Fruit fly (Drosophila melanogaster) whole organism, pupa: ENCODE results near the gene B52.

Source experiments
- CG10348 ChIP-seq: fragments of 200-800 bp; sonication (Bioruptor generic); IDR thresholded peaks from 2 replicates; pipeline ENCODE4 v1.3.6; 2022; ENCODE audit warnings: missing biosample characterization, missing genetic modification characterization
- CG12605 ChIP-seq: fragments of 200-800 bp; sonication (Bioruptor generic); IDR thresholded peaks from 2 replicates; pipeline ENCODE4 v1.3.6; 2022; ENCODE audit warnings: missing biosample characterization, missing genetic modification characterization
- CG14655 ChIP-seq: fragments of 200-800 bp; sonication (Bioruptor generic); optimal IDR thresholded peaks from 3 replicates; lab custom pipeline; 2017; ENCODE audit warnings: mild to moderate bottlenecking, missing biosample characterization, missing genetic modification reagents, missing genetic modification characterization
- CG32121 ChIP-seq: fragments of 200-800 bp; sonication (Bioruptor generic); IDR thresholded peaks from 2 replicates; pipeline ENCODE4 v1.3.6; 2022; ENCODE audit warnings: missing biosample characterization, missing genetic modification characterization
- CG34367 ChIP-seq: fragments of 200-800 bp; sonication (Bioruptor generic); optimal IDR thresholded peaks from 2 replicates; lab custom pipeline; 2018; ENCODE audit warnings: missing biosample characterization, mild to moderate bottlenecking, missing genetic modification characterization
- CG4496 ChIP-seq: fragments of 200-800 bp; sonication (Bioruptor generic); IDR thresholded peaks from 3 replicates; pipeline ENCODE4 v1.3.6; 2022; ENCODE audit warnings: missing biosample characterization, missing genetic modification characterization
- Pif1A ChIP-seq: fragments of 200-800 bp; sonication (Bioruptor generic); optimal IDR thresholded peaks from 3 replicates; lab custom pipeline; 2016; ENCODE audit warnings: missing biosample characterization, missing genetic modification characterization

dm6 chr3R:13713541-13713940, 52.4 kb downstream of the B52 start:
- TF ChIP-seq CG32121 (GFP tag; lab: Robert Waterston, UW) = peak; percentile 32; the same call in 1 of the 2 replicates
- TF ChIP-seq CG10348 (GFP tag; lab: Robert Waterston, UW) = no peak
- TF ChIP-seq CG12605 (GFP tag; lab: Robert Waterston, UW) = peak; percentile 38; the same call in 1 of the 2 replicates
- peak; percentile 44; the same call in 2 of the 3 replicates for TF ChIP-seq CG4496 (GFP tag; lab: Robert Waterston, UW)
- peak; percentile 18 for TF ChIP-seq Pif1A (GFP tag; lab: Kevin White, UChicago)
- TF ChIP-seq CG34367 = peak; percentile 54
- TF ChIP-seq CG14655 (GFP tag; lab: Kevin White, UChicago) = peak; percentile 69
